Worm (Caenorhabditis elegans) whole organism, L4 larva: ENCODE results near the gene clec-64.
A peak's percentile ranks its signal among the peaks of the same experiment; 100 is the strongest.

ENCODE experiments used
- F26F4.8 ChIP-seq: fragments of 200-800 bp; sonication (Bioruptor generic); conservative IDR thresholded peaks from 2 replicates; pipeline ENCODE4 v1.3.6; 2022; ENCODE audit warnings: missing genetic modification characterization, missing compliant biosample characterization
- F37D6.2 ChIP-seq: sonication (generic microtip); optimal IDR thresholded peaks from 2 replicates; lab custom pipeline; 2016; ENCODE audit warnings: mild to moderate bottlenecking, missing genetic modification characterization, missing compliant biosample characterization
- F44E2.7 ChIP-seq: fragments of 200-800 bp; sonication (Bioruptor generic); IDR thresholded peaks from 2 replicates; pipeline ENCODE4 v2.1.2; 2022; ENCODE audit warnings: missing genetic modification characterization, missing compliant biosample characterization
- R02D3.7 ChIP-seq: fragments of 150-350 bp; sonication (generic microtip); optimal IDR thresholded peaks from 3 replicates; lab custom pipeline; 2014; ENCODE audit warnings: missing biosample characterization, missing genetic modification characterization
- T20F7.1 ChIP-seq: fragments of 200-800 bp; sonication (Bioruptor generic); optimal IDR thresholded peaks from 2 replicates; lab custom pipeline; 2018; ENCODE audit warnings: mild to moderate bottlenecking, missing genetic modification characterization, missing compliant biosample characterization
- T26A8.4 ChIP-seq: fragments of 200-800 bp; sonication (Bioruptor generic); IDR thresholded peaks from 2 replicates; pipeline ENCODE4 v1.3.6; 2022; ENCODE audit warnings: missing genetic modification characterization, missing compliant biosample characterization
- Y5F2A.4 ChIP-seq: fragments of 200-800 bp; sonication (Bioruptor generic); optimal IDR thresholded peaks from 2 replicates; lab custom pipeline; 2018; ENCODE audit warnings: mild to moderate bottlenecking, missing genetic modification characterization, missing compliant biosample characterization
- aly-2 ChIP-seq: sonication (generic microtip); optimal IDR thresholded peaks from 2 replicates; lab custom pipeline; 2018; ENCODE audit warnings: missing biosample characterization, missing genetic modification characterization
- arid-1 ChIP-seq: fragments of 200-800 bp; sonication (Bioruptor generic); conservative IDR thresholded peaks from 2 replicates; pipeline ENCODE4 v1.3.6; 2022; ENCODE audit warnings: missing genetic modification reagents, missing genetic modification characterization, missing compliant biosample characterization
- ceh-28 ChIP-seq: fragments of 150-350 bp; optimal IDR thresholded peaks from 2 replicates; lab custom pipeline; 2014; ENCODE audit warnings: missing biosample characterization, missing genetic modification reagents, missing genetic modification characterization
- ceh-44 ChIP-seq: fragments of 200-800 bp; sonication (Bioruptor generic); IDR thresholded peaks from 2 replicates; pipeline ENCODE4 v1.3.6; 2022; ENCODE audit warnings: missing genetic modification reagents, missing genetic modification characterization, missing compliant biosample characterization
- daf-12 ChIP-seq: fragments of 150-350 bp; optimal IDR thresholded peaks from 2 replicates; lab custom pipeline; 2014; ENCODE audit warnings: missing biosample characterization, missing genetic modification reagents, missing genetic modification characterization
- daf-16 ChIP-seq, 3 experiments: sonication (generic microtip); optimal IDR thresholded peaks; 2 replicates each; lab custom pipeline; 2016 to 2017; ENCODE audit warnings: missing genetic modification characterization in 3 of 3, missing genetic modification reagents in 3 of 3, mild to moderate bottlenecking in 2 of 3, missing compliant biosample characterization in 2 of 3, missing biosample characterization in 1 of 3, moderate library complexity in 1 of 3
- dmd-8 ChIP-seq: fragments of 200-800 bp; sonication (Bioruptor generic); IDR thresholded peaks from 2 replicates; pipeline ENCODE4 v1.3.6; 2022; ENCODE audit warnings: missing genetic modification characterization, missing compliant biosample characterization
- dmd-9 ChIP-seq: fragments of 200-800 bp; sonication (Bioruptor generic); IDR thresholded peaks from 2 replicates; pipeline ENCODE4 v1.3.6; 2022; ENCODE audit warnings: missing genetic modification reagents, missing genetic modification characterization, missing compliant biosample characterization
- dpl-1 ChIP-seq: fragments of 150-350 bp; optimal IDR thresholded peaks from 2 replicates; lab custom pipeline; 2014; ENCODE audit warnings: missing biosample characterization, missing genetic modification reagents, missing genetic modification characterization
- duxl-1 ChIP-seq: sonication (generic microtip); optimal IDR thresholded peaks from 2 replicates; lab custom pipeline; 2016; ENCODE audit warnings: mild to moderate bottlenecking, missing genetic modification characterization, moderate library complexity, missing compliant biosample characterization; ENCODE audit not compliant: poor library complexity
- dve-1 ChIP-seq: sonication (generic microtip); optimal IDR thresholded peaks from 2 replicates; lab custom pipeline; 2017; ENCODE audit warnings: antibody characterized with exemption, mild to moderate bottlenecking, missing genetic modification characterization, missing compliant biosample characterization; ENCODE audit not compliant: insufficient read depth
- fkh-10 ChIP-seq: fragments of 150-350 bp; optimal IDR thresholded peaks from 2 replicates; lab custom pipeline; 2014; ENCODE audit warnings: missing biosample characterization, missing genetic modification reagents, missing genetic modification characterization
- hlh-11 ChIP-seq: fragments of 200-800 bp; sonication (Bioruptor generic); optimal IDR thresholded peaks from 2 replicates; lab custom pipeline; 2018; ENCODE audit warnings: mild to moderate bottlenecking, missing genetic modification characterization, missing compliant biosample characterization
- hlh-30 ChIP-seq: sonication (generic microtip); optimal IDR thresholded peaks from 2 replicates; lab custom pipeline; 2017; ENCODE audit warnings: antibody characterized with exemption, mild to moderate bottlenecking, missing genetic modification characterization, missing compliant biosample characterization; ENCODE audit not compliant: insufficient read depth
- lin-13 ChIP-seq: fragments of 150-350 bp; optimal IDR thresholded peaks from 2 replicates; lab custom pipeline; 2014; ENCODE audit warnings: missing biosample characterization, missing genetic modification reagents, missing genetic modification characterization
- lin-15B ChIP-seq: fragments of 150-350 bp; sonication (generic microtip); optimal IDR thresholded peaks from 3 replicates; lab custom pipeline; 2014; ENCODE audit warnings: missing biosample characterization, missing genetic modification characterization
- lin-38 ChIP-seq: fragments of 200-800 bp; sonication (Bioruptor generic); IDR thresholded peaks from 2 replicates; pipeline ENCODE4 v1.3.6; 2022; ENCODE audit warnings: missing genetic modification reagents, missing genetic modification characterization, missing compliant biosample characterization
- lin-39 ChIP-seq: fragments of 150-350 bp; optimal IDR thresholded peaks from 2 replicates; lab custom pipeline; 2014; ENCODE audit warnings: missing biosample characterization, missing genetic modification reagents, missing genetic modification characterization
- lsy-2 ChIP-seq, 2 experiments: fragments of 150-350 bp in 1 of 2; sonication (generic microtip) in 1 of 2; optimal IDR thresholded peaks; 2 replicates each; lab custom pipeline; 2014 to 2017; ENCODE audit warnings: missing biosample characterization in 2 of 2, missing genetic modification characterization in 2 of 2
- madf-5 ChIP-seq, 2 experiments: fragments of 200-800 bp; sonication (Bioruptor generic); IDR thresholded peaks; 2 replicates each; pipeline ENCODE4 v1.3.6; 2022; ENCODE audit warnings: missing compliant biosample characterization in 2 of 2, missing genetic modification characterization in 2 of 2
- mdl-1 ChIP-seq, 2 experiments: fragments of 150-350 bp in 1 of 2; sonication (generic microtip) in 1 of 2; optimal IDR thresholded peaks; 2 replicates each; lab custom pipeline; 2014 to 2017; ENCODE audit warnings: missing biosample characterization in 2 of 2, missing genetic modification characterization in 2 of 2
- mep-1 ChIP-seq: fragments of 150-350 bp; sonication (generic microtip); optimal IDR thresholded peaks from 3 replicates; lab custom pipeline; 2014; ENCODE audit warnings: missing biosample characterization, missing genetic modification characterization
- mxl-2 ChIP-seq: fragments of 200-800 bp; sonication (Bioruptor generic); conservative IDR thresholded peaks from 2 replicates; pipeline ENCODE4 v1.3.6; 2022; ENCODE audit warnings: missing genetic modification reagents, missing genetic modification characterization, missing compliant biosample characterization
- mxl-3 ChIP-seq: fragments of 200-800 bp; sonication (Bioruptor generic); optimal IDR thresholded peaks from 2 replicates; lab custom pipeline; 2018; ENCODE audit warnings: mild to moderate bottlenecking, missing genetic modification characterization, missing compliant biosample characterization
- nhr-28 ChIP-seq: fragments of 150-350 bp; optimal IDR thresholded peaks from 2 replicates; lab custom pipeline; 2014; ENCODE audit warnings: missing biosample characterization, missing genetic modification characterization
- nhr-48 ChIP-seq: sonication (generic microtip); optimal IDR thresholded peaks from 2 replicates; lab custom pipeline; 2016; ENCODE audit warnings: mild to moderate bottlenecking, missing genetic modification characterization, missing compliant biosample characterization
- nhr-77 ChIP-seq: fragments of 150-350 bp; optimal IDR thresholded peaks from 2 replicates; lab custom pipeline; 2014; ENCODE audit warnings: missing biosample characterization, missing genetic modification characterization
- saeg-2 ChIP-seq: fragments of 200-800 bp; sonication (Bioruptor generic); IDR thresholded peaks from 2 replicates; pipeline ENCODE4 v1.3.6; 2022; ENCODE audit warnings: missing genetic modification reagents, missing genetic modification characterization, missing compliant biosample characterization
- snpc-4 ChIP-seq: fragments of 150-350 bp; optimal IDR thresholded peaks from 2 replicates; lab custom pipeline; 2014; ENCODE audit warnings: missing biosample characterization, missing genetic modification characterization
- spr-1 ChIP-seq: sonication (generic microtip); optimal IDR thresholded peaks from 2 replicates; lab custom pipeline; 2016; ENCODE audit warnings: mild to moderate bottlenecking, missing genetic modification characterization, missing compliant biosample characterization
- spr-3 ChIP-seq: fragments of 200-800 bp; sonication (Bioruptor generic); optimal IDR thresholded peaks from 2 replicates; lab custom pipeline; 2018; ENCODE audit warnings: mild to moderate bottlenecking, missing genetic modification characterization, missing compliant biosample characterization
- tra-1 ChIP-seq: fragments of 200-800 bp; sonication (Bioruptor generic); IDR thresholded peaks from 2 replicates; pipeline ENCODE4 v1.3.6; 2022; ENCODE audit warnings: missing genetic modification reagents, missing genetic modification characterization, missing compliant biosample characterization
- unc-39 ChIP-seq: sonication (generic microtip); optimal IDR thresholded peaks from 2 replicates; lab custom pipeline; 2017; ENCODE audit warnings: missing biosample characterization, missing genetic modification characterization

Gene clec-64

ce11 chrII:12935259-12935658 lies 37.2 kb downstream of the clec-64 start, which contains the start of gene lips-9:
Gene lips-9 (minus strand): TSS chrII:12935359.
- TF ChIP-seq dpl-1 (GFP tag; lab: Kevin White, UChicago) (no peak), dmd-8 (GFP tag; lab: Robert Waterston, UW) (no peak), lsy-2 (tag; optimal IDR thresholded peaks at IDR 0.05; lab: Kevin White, UChicago) (no peak), madf-5 (GFP tag; IDR thresholded peaks at IDR 0.05; lab: Robert Waterston, UW) (no peak), nhr-77 (tag; lab: Kevin White, UChicago) (no peak), unc-39 (tag; lab: Kevin White, UChicago) (no peak), spr-3 (GFP tag; lab: Kevin White, UChicago) (no peak), fkh-10 (GFP tag; lab: Kevin White, UChicago) (no peak), tra-1 (GFP tag; lab: Robert Waterston, UW) (no peak)
- TF ChIP-seq, all 104 proteins: peak for 0

ce11 chrII:12939161-12939560 lies 41.1 kb downstream of the clec-64 start:
- peak; percentile 50 for TF ChIP-seq hlh-30
- no peak for TF ChIP-seq nhr-48 (tag; lab: Kevin White, UChicago)
- peak; percentile 35 for TF ChIP-seq dve-1 (tag; lab: Kevin White, UChicago)
- TF ChIP-seq nhr-28 (tag; lab: Kevin White, UChicago), result peak; percentile 68
- TF ChIP-seq mxl-3 (GFP tag; lab: Kevin White, UChicago), result peak; percentile 61
- TF ChIP-seq hlh-11 (tag; lab: Kevin White, UChicago), result peak; percentile 29
- TF ChIP-seq lin-13 (GFP tag; lab: Kevin White, UChicago), result no peak
- TF ChIP-seq mdl-1 (tag; optimal IDR thresholded peaks at IDR 0.05; lab: Kevin White, UChicago), result peak in 1 of 2 experiments; percentile 32
- peak; percentile 37 for TF ChIP-seq mep-1 (tag; lab: Kevin White, UChicago)

- TF ChIP-seq daf-12 (tag; lab: Kevin White, UChicago) (no peak), ceh-28 (no peak), lin-39 (tag; lab: Kevin White, UChicago) (no peak), tra-1 (GFP tag; lab: Robert Waterston, UW) (no peak), mep-1 (tag; lab: Kevin White, UChicago) (no peak), F37D6.2 (no peak), arid-1 (GFP tag; lab: Robert Waterston, UW) (no peak), snpc-4 (tag; lab: Kevin White, UChicago) (no peak), dpl-1 (GFP tag; lab: Kevin White, UChicago) (no peak), duxl-1 (tag; lab: Kevin White, UChicago) (no peak), daf-16 (GFP tag; optimal IDR thresholded peaks at IDR 0.05; lab: Kevin White, UChicago) (no peak), daf-16 (tag; optimal IDR thresholded peaks at IDR 0.05; lab: Kevin White, UChicago) (no peak), R02D3.7 (tag; lab: Kevin White, UChicago) (no peak), lin-13 (GFP tag; lab: Kevin White, UChicago) (no peak), T20F7.1 (GFP tag; lab: Kevin White, UChicago) (no peak), hlh-11 (tag; lab: Kevin White, UChicago) (no peak)
These were observed 41.8 kb downstream of the clec-64 start, which contains the start of gene arrd-10 for ce11 chrII:12939801-12940200. Gene arrd-10 (plus strand): TSS chrII:12940101.

ce11 chrII:12942496-12942895 lies 44.5 kb downstream of the clec-64 start:
- TF ChIP-seq F44E2.7 (GFP tag; lab: Robert Waterston, UW), result no peak
- peak; percentile 22 for TF ChIP-seq nhr-28 (tag; lab: Kevin White, UChicago)
- no peak for TF ChIP-seq lin-15B (tag; lab: Kevin White, UChicago)

ce11 chrII:12944587-12945126 lies 46.6 kb downstream of the clec-64 start:
- TF ChIP-seq lin-13 (GFP tag; lab: Kevin White, UChicago) (peak; percentile 88), saeg-2 (GFP tag; lab: Robert Waterston, UW) (peak; percentile 84), dmd-9 (GFP tag; lab: Robert Waterston, UW) (peak; percentile 89), ceh-44 (GFP tag; lab: Robert Waterston, UW) (peak; percentile 93), hlh-30 (peak; percentile 93), aly-2 (tag; lab: Kevin White, UChicago) (peak; percentile 62), dve-1 (tag; lab: Kevin White, UChicago) (peak; percentile 97), Y5F2A.4 (peak; percentile 49), lin-39 (tag; lab: Kevin White, UChicago) (no peak), mxl-2 (GFP tag; lab: Robert Waterston, UW) (peak; percentile 58; the same call in 1 of the 2 replicates), lin-38 (GFP tag; lab: Robert Waterston, UW) (peak; percentile 88), F26F4.8 (no peak), spr-1 (peak; percentile 94), T26A8.4 (peak; percentile 99), nhr-28 (tag; lab: Kevin White, UChicago) (peak; percentile 72)
